Worm (Caenorhabditis elegans): ENCODE measurements around the gene F56H9.9.

The F56H9.9 gene

DNA sequence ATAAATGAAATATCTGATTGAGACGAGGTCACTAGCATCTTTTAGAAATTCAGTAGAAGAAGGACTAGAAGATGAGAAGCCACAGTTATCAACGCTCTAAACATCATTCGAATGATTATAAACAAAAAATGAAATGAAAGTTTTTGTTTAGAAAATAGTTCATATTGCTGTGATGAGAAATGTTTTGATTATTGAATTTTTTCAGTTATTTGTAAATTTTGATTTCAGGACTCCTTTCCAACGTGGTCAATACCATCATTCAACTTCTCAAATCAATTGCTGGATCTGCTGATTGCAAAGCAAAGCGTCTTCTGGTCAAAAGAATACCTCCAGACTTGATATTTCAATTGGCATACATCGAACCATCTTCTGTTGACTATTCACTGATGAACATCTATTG, 33.9 kb upstream of the F56H9.9 start, which contains the start of gene W05B10.6:
W05B10.6 (minus strand) TSS at position 101 of the 400 bp plus-strand sequence.
- TF ChIP-seq ref-2 (tag; optimal IDR thresholded peaks at IDR 0.05) (no peak), hlh-6 (tag; optimal IDR thresholded peaks at IDR 0.05) (no peak), Y22D7AL.16 (tag; optimal IDR thresholded peaks at IDR 0.05) (no peak), K02D7.2 (tag; optimal IDR thresholded peaks at IDR 0.05) (no peak), syd-9 (tag; optimal IDR thresholded peaks at IDR 0.05) (no peak), ceh-30 (tag; optimal IDR thresholded peaks at IDR 0.05) (no peak), unc-86 (tag; optimal IDR thresholded peaks at IDR 0.05) (no peak)

ce11 chrV:12649636-12650035, 25.4 kb upstream of the F56H9.9 start, which contains the start of gene lin-25:
Gene lin-25, plus strand, starts transcription at chrV:12649925.
- TF ChIP-seq unc-42 (tag; optimal IDR thresholded peaks at IDR 0.05) = peak; percentile 50
- TF ChIP-seq ceh-31 (tag; optimal IDR thresholded peaks at IDR 0.05) = peak; percentile 67
- no peak for TF ChIP-seq elt-2 (tag; optimal IDR thresholded peaks at IDR 0.05)
- no peak for TF ChIP-seq elt-4 (tag; optimal IDR thresholded peaks at IDR 0.05)
- TF ChIP-seq ceh-2 (tag; optimal IDR thresholded peaks at IDR 0.05) = peak; percentile 57
- TF ChIP-seq tbx-2 (tag; optimal IDR thresholded peaks at IDR 0.05) = peak; percentile 43
- no peak for TF ChIP-seq pat-9 (tag; optimal IDR thresholded peaks at IDR 0.05)
- TF ChIP-seq ceh-18 (tag; optimal IDR thresholded peaks at IDR 0.05) = no peak
- TF ChIP-seq nfya-1 (tag; optimal IDR thresholded peaks at IDR 0.05) = peak; percentile 6
- peak; percentile 41 for TF ChIP-seq ets-4 (tag; optimal IDR thresholded peaks at IDR 0.05)

DNA sequence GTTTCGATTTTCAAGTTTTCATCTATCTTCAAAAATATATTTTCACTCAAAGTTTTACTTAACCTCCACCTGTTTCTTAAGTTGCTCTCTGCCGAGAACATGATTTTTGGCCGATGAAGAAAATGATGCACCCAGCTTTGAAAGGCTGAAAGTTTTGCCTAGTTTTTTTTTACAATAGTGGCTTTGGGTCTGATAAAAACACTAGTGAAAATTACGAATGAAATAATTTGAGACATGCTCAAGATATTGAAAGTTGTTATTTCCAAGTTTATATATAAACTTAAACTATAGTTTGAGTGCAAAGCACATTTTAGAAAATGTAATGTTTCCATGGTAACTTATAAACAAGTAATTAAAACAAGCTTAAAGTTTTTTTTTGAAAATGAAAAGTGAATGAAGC, 24.9 kb upstream of the F56H9.9 start, which contains the start of gene gpa-9:
gpa-9 (minus strand) TSS at position 101 of the 400 bp plus-strand sequence.
- TF ChIP-seq zip-5 (tag; optimal IDR thresholded peaks at IDR 0.05) = no peak
- no peak for TF ChIP-seq sdc-2 (tag; optimal IDR thresholded peaks at IDR 0.05)
- TF ChIP-seq elt-2 (tag; optimal IDR thresholded peaks at IDR 0.05) = no peak
- TF ChIP-seq gmeb-2 (tag; optimal IDR thresholded peaks at IDR 0.05) = no peak
- no peak for TF ChIP-seq T23F11.4 (GFP tag; optimal IDR thresholded peaks at IDR 0.05)
- no peak for TF ChIP-seq ceh-48 (tag; optimal IDR thresholded peaks at IDR 0.05)
- no peak for TF ChIP-seq ref-2 (tag; optimal IDR thresholded peaks at IDR 0.05)
- no peak for TF ChIP-seq ceh-31 (tag; optimal IDR thresholded peaks at IDR 0.05)
- TF ChIP-seq ceh-45 (GFP tag; IDR thresholded peaks at IDR 0.05) = no peak
- TF ChIP-seq dve-1 (tag; optimal IDR thresholded peaks at IDR 0.05) = no peak
- no peak for TF ChIP-seq ztf-16 (tag; optimal IDR thresholded peaks at IDR 0.05)
- TF ChIP-seq hlh-13 (GFP tag; optimal IDR thresholded peaks at IDR 0.05) = no peak
- no peak for TF ChIP-seq npax-4 (tag; optimal IDR thresholded peaks at IDR 0.05)
- TF ChIP-seq ceh-34 (tag; optimal IDR thresholded peaks at IDR 0.05) = no peak
- TF ChIP-seq unc-3 (GFP tag; conservative IDR thresholded peaks at IDR 0.05) = no peak
- no peak for TF ChIP-seq unc-3 (tag; optimal IDR thresholded peaks at IDR 0.05)

- TF ChIP-seq ceh-48 (tag; optimal IDR thresholded peaks at IDR 0.05) (no peak), ceh-45 (GFP tag; IDR thresholded peaks at IDR 0.05) (no peak), ttx-3 (tag; optimal IDR thresholded peaks at IDR 0.05) (no peak), hlh-13 (GFP tag; optimal IDR thresholded peaks at IDR 0.05) (no peak), che-1 (tag; optimal IDR thresholded peaks at IDR 0.05) (no peak), Y22D7AL.16 (tag; optimal IDR thresholded peaks at IDR 0.05) (no peak), ama-1 (optimal IDR thresholded peaks at IDR 0.05) (no peak), K09A11.1 (tag; optimal IDR thresholded peaks at IDR 0.05; ENCODE audit: insufficient read depth) (no peak), lin-11 (tag; optimal IDR thresholded peaks at IDR 0.05) (no peak), C38D4.7 (GFP tag; optimal IDR thresholded peaks at IDR 0.05) (no peak), ets-4 (tag; optimal IDR thresholded peaks at IDR 0.05) (no peak), ceh-24 (tag; optimal IDR thresholded peaks at IDR 0.05) (no peak), sdc-2 (tag; optimal IDR thresholded peaks at IDR 0.05) (no peak), sox-4 (tag; optimal IDR thresholded peaks at IDR 0.05) (no peak)
Observed at ce11 chrV:12644500-12644899, 20.2 kb upstream of the F56H9.9 start, which contains the start of gene F56H9.8. Gene F56H9.8, plus strand, starts transcription at chrV:12644800.
